Fruit fly (Drosophila melanogaster): ENCODE data around the gene mkg-p.

The mkg-p gene

DNA sequence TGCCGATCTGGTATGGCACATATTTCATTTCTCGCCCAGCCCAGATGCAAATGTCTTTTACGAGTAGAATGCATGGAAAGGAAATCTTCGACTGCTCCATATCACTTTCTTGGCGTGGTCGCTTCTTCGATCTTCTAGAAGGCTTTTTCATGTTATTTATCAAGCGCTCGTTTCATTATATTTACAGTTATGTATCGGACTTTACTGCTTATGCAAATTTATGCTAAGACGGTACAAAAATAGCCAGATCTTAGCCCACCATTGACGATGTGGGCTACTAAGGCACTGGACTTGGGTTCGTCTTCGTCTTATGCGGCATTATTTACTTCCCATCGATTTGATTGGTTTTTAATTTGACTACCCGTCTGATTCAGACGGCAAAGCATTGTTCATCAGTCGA lies 41.8 kb downstream of the mkg-p start (continued):
- TF ChIP-seq sqz (GFP tag; optimal IDR thresholded peaks at IDR 0.05), result no peak
- TF ChIP-seq pum (GFP tag; optimal IDR thresholded peaks at IDR 0.05), result no peak

DNA sequence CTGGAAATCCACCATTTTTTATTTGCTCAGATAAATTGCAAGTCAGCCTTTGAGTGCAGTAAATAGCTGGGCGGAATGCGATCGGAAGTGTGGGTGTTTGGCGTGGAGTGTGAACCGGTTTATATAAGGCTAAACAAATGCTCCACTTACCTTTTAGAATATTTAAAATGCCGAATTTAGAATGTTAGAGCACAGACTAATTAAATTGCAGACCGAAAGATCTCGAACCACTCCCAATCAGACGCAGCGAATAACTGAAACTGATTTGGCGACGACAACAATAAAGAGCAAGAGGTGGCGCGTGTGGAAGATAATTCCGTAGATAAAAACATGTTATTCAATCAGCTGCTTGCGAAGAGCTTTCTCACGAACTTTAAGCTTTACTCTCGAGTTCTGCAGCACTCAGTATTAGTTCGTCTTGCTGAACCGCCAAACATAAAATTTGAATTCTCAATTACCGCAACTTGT lies 44.4 kb downstream of the mkg-p start, which contains the start of gene Idh:
Gene Idh (minus strand): TSS at position 264 of the 468 bp plus-strand sequence.
- TF ChIP-seq CG1233 (GFP tag; optimal IDR thresholded peaks at IDR 0.05) (no peak), Blimp-1 (GFP tag; optimal IDR thresholded peaks at IDR 0.05) (no peak), CG12219 (GFP tag; optimal IDR thresholded peaks at IDR 0.05) (no peak), CG9727 (GFP tag; optimal IDR thresholded peaks at IDR 0.05) (no peak), lab (GFP tag; optimal IDR thresholded peaks at IDR 0.05) (peak; percentile 57), ato (GFP tag; IDR thresholded peaks at IDR 0.05; ENCODE audit: partially characterized antibody) (0 out of 2 replicates have a peak, but pooled peaks have one; percentile 17), lov (optimal IDR thresholded peaks at IDR 0.05) (no peak), lov (GFP tag; IDR thresholded peaks at IDR 0.05) (no peak), GATAe (GFP tag; conservative IDR thresholded peaks at IDR 0.05) (no peak), HLH4C (GFP tag; IDR thresholded peaks at IDR 0.05; ENCODE audit: partially characterized antibody) (peak; percentile 36; the same call in 1 of the 3 replicates), sim (GFP tag; IDR thresholded peaks at IDR 0.05) (no peak), CG30020 (tag; optimal IDR thresholded peaks at IDR 0.05) (no peak), Dip2 (GFP tag; IDR thresholded peaks at IDR 0.05) (no peak), D19A (tag; optimal IDR thresholded peaks at IDR 0.05) (no peak), unc-4 (GFP tag; IDR thresholded peaks at IDR 0.05; ENCODE audit: partially characterized antibody) (peak; percentile 61), ro (GFP tag; IDR thresholded peaks at IDR 0.05) (no peak), CG7928 (GFP tag; optimal IDR thresholded peaks at IDR 0.05) (no peak), Gsc (GFP tag; IDR thresholded peaks at IDR 0.05) (no peak), Elba2 (GFP tag; optimal IDR thresholded peaks at IDR 0.05) (no peak), stc (GFP tag; IDR thresholded peaks at IDR 0.05) (0 out of 2 replicates have a peak, but pooled peaks have one; percentile 33), ftz-f1 (GFP tag; optimal IDR thresholded peaks at IDR 0.05) (no peak), NfI (GFP tag; optimal IDR thresholded peaks at IDR 0.05) (peak; percentile 31), CG15696 (tag; optimal IDR thresholded peaks at IDR 0.05) (no peak), Max (GFP tag; optimal IDR thresholded peaks at IDR 0.05) (no peak), h (optimal IDR thresholded peaks at IDR 0.05) (no peak), CG2120 (GFP tag; optimal IDR thresholded peaks at IDR 0.05) (peak; percentile 23), chn (GFP tag; optimal IDR thresholded peaks at IDR 0.05) (no peak), CG2889 (GFP tag; IDR thresholded peaks at IDR 0.05) (no peak), CG10431 (GFP tag; optimal IDR thresholded peaks at IDR 0.05) (no peak), B-H2 (GFP tag; optimal IDR thresholded peaks at IDR 0.05) (peak; percentile 40), eyg (GFP tag; optimal IDR thresholded peaks at IDR 0.05) (no peak), CG14014 (GFP tag; IDR thresholded peaks at IDR 0.05) (0 out of 2 replicates have a peak, but pooled peaks have one; percentile 17), CG10959 (GFP tag; IDR thresholded peaks at IDR 0.05) (no peak), CG1529 (GFP tag; optimal IDR thresholded peaks at IDR 0.05) (no peak), CG14050 (GFP tag; IDR thresholded peaks at IDR 0.05) (no peak), CG17359 (tag; optimal IDR thresholded peaks at IDR 0.05) (no peak), kay (GFP tag; optimal IDR thresholded peaks at IDR 0.05) (no peak), vnd (GFP tag; IDR thresholded peaks at IDR 0.05; ENCODE audit: partially characterized antibody) (no peak), Aef1 (GFP tag; IDR thresholded peaks at IDR 0.05) (0 out of 3 replicates have a peak, but pooled peaks have one; percentile 15), gro (GFP tag; optimal IDR thresholded peaks at IDR 0.05) (peak; percentile 72), CG10321 (GFP tag; IDR thresholded peaks at IDR 0.05) (no peak), CG3281 (GFP tag; optimal IDR thresholded peaks at IDR 0.05) (peak; percentile 42), CG11085 (GFP tag; IDR thresholded peaks at IDR 0.05) (no peak), CG18262 (tag; optimal IDR thresholded peaks at IDR 0.05) (no peak), knrl (GFP tag; IDR thresholded peaks at IDR 0.05; ENCODE audit: partially characterized antibody) (0 out of 3 replicates have a peak, but pooled peaks have one; percentile 8), ham (GFP tag; IDR thresholded peaks at IDR 0.05) (no peak), TFAM (GFP tag; optimal IDR thresholded peaks at IDR 0.05) (no peak), corto (GFP tag; optimal IDR thresholded peaks at IDR 0.05) (no peak)

Measured in whole organism, embryonic.